Worm (Caenorhabditis elegans): Measurements from ENCODE around the gene pid-1.

DNA sequence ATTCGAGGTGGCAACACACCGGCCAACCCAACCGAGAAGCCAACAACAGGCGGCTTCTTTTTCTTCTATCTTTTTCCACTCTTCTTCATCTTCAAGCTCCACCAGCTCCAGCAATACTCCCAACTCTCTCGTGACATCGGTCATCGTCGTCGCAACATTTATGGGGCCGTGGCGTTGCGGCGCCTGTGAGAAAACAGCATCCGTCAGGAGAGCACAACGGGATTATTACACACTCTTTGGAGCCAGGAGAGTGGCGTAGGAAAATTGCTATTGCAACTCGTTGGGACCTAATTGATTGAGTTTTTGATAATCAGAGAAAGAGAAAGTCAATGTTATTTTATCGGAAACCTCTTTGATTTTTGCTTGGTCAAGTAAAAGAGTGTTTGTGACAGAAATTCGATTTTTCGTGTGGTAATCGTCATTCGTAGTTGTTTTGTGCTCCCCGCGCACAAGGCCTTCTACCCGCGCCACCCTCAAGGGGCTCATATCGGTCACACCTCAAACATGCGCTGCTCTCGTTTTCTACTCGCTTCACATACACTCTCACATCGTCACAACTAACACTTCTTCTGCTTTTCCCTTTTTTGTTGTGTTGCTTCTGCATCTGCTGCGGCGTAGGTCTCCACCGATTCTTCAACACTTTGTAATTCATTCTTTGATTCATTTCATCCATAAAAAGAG, 50.1 kb downstream of the pid-1 start:
- TF ChIP-seq nhr-12 (tag; optimal IDR thresholded peaks at IDR 0.05) (no peak), mml-1 (tag; optimal IDR thresholded peaks at IDR 0.05) (no peak), daf-12 (tag; optimal IDR thresholded peaks at IDR 0.05) (no peak), egl-27 (tag; optimal IDR thresholded peaks at IDR 0.05) (no peak)

Measured in whole organism, L3 larva.